Worm (Caenorhabditis elegans) whole organism, young adult: ENCODE data around the gene sre-40.
A peak's percentile ranks its signal among the peaks of the same experiment; 100 is the strongest.

Experiments
- B0019.2 ChIP-seq: fragments of 200-800 bp; sonication (Bioruptor generic); conservative IDR thresholded peaks from 2 replicates; pipeline ENCODE4 v1.3.6; 2022; ENCODE audit warnings: missing genetic modification reagents, missing genetic modification characterization, missing compliant biosample characterization
- F23B12.7 ChIP-seq: sonication (generic microtip); optimal IDR thresholded peaks from 2 replicates; lab custom pipeline; 2017; ENCODE audit warnings: missing genetic modification characterization, mild to moderate bottlenecking, missing compliant biosample characterization, antibody characterized with exemption, moderate library complexity; ENCODE audit not compliant: insufficient read depth
- F33H1.4 ChIP-seq: fragments of 200-800 bp; sonication (Bioruptor generic); IDR thresholded peaks from 2 replicates; pipeline ENCODE4 v1.3.6; 2022; ENCODE audit warnings: missing genetic modification reagents, missing genetic modification characterization, missing compliant biosample characterization
- F55B11.4 ChIP-seq: sonication (generic microtip); optimal IDR thresholded peaks from 2 replicates; lab custom pipeline; 2016; ENCODE audit warnings: missing compliant biosample characterization, missing genetic modification characterization, borderline replicate concordance; ENCODE audit not compliant: insufficient read depth
- F57C9.4 ChIP-seq: sonication (generic microtip); optimal IDR thresholded peaks from 2 replicates; lab custom pipeline; 2017; ENCODE audit warnings: mild to moderate bottlenecking, missing genetic modification characterization, missing compliant biosample characterization
- T07F8.4 ChIP-seq: sonication (generic microtip); optimal IDR thresholded peaks from 2 replicates; lab custom pipeline; 2016; ENCODE audit warnings: mild to moderate bottlenecking, missing genetic modification characterization, moderate library complexity, missing compliant biosample characterization
- T26A5.8 ChIP-seq: sonication (generic microtip); optimal IDR thresholded peaks from 2 replicates; lab custom pipeline; 2016; ENCODE audit warnings: missing genetic modification characterization, missing compliant biosample characterization
- Y53G8AR.9 ChIP-seq: fragments of 200-800 bp; sonication (Bioruptor generic); conservative IDR thresholded peaks from 2 replicates; pipeline ENCODE4 v1.3.6; 2022; ENCODE audit warnings: missing genetic modification reagents, missing genetic modification characterization, missing compliant biosample characterization
- Y56A3A.18 ChIP-seq: fragments of 200-800 bp; sonication (Bioruptor generic); IDR thresholded peaks from 2 replicates; pipeline ENCODE4 v1.3.6; 2022; ENCODE audit warnings: missing genetic modification reagents, missing genetic modification characterization, missing compliant biosample characterization
- Y79H2A.3 ChIP-seq: fragments of 200-800 bp; sonication (Bioruptor generic); conservative IDR thresholded peaks from 2 replicates; pipeline ENCODE4 v1.3.6; 2022; ENCODE audit warnings: missing genetic modification reagents, missing genetic modification characterization, missing compliant biosample characterization
- atf-7 ChIP-seq: sonication (generic microtip); optimal IDR thresholded peaks from 2 replicates; lab custom pipeline; 2017; ENCODE audit warnings: mild to moderate bottlenecking, missing genetic modification characterization, missing compliant biosample characterization
- attf-3 ChIP-seq: fragments of 200-800 bp; sonication (Bioruptor generic); conservative IDR thresholded peaks from 2 replicates; pipeline ENCODE4 v1.3.6; 2022; ENCODE audit warnings: missing genetic modification reagents, missing genetic modification characterization, missing compliant biosample characterization
- attf-6 ChIP-seq: fragments of 200-800 bp; sonication (Bioruptor generic); IDR thresholded peaks from 2 replicates; pipeline ENCODE4 v1.3.6; 2022; ENCODE audit warnings: missing genetic modification reagents, missing genetic modification characterization, missing compliant biosample characterization
- bed-1 ChIP-seq: fragments of 200-800 bp; sonication (Bioruptor generic); IDR thresholded peaks from 2 replicates; pipeline ENCODE4 v1.3.6; 2022; ENCODE audit warnings: missing genetic modification reagents, missing genetic modification characterization, missing compliant biosample characterization
- ceh-100 ChIP-seq: fragments of 200-800 bp; sonication (Bioruptor generic); IDR thresholded peaks from 2 replicates; pipeline ENCODE4 v1.3.6; 2022; ENCODE audit warnings: missing genetic modification reagents, missing genetic modification characterization, missing compliant biosample characterization
- ceh-27 ChIP-seq: fragments of 200-800 bp; sonication (Bioruptor generic); optimal IDR thresholded peaks from 2 replicates; lab custom pipeline; 2018; ENCODE audit warnings: mild to moderate bottlenecking, missing genetic modification characterization, moderate library complexity, missing compliant biosample characterization
- ceh-58 ChIP-seq: fragments of 200-800 bp; sonication (Bioruptor generic); IDR thresholded peaks from 2 replicates; pipeline ENCODE4 v1.3.6; 2022; ENCODE audit warnings: missing genetic modification characterization, missing compliant biosample characterization
- ceh-79 ChIP-seq: sonication (generic microtip); optimal IDR thresholded peaks from 2 replicates; lab custom pipeline; 2017; ENCODE audit warnings: mild to moderate bottlenecking, missing genetic modification characterization, missing compliant biosample characterization
- chd-7 ChIP-seq: sonication (generic microtip); optimal IDR thresholded peaks from 2 replicates; lab custom pipeline; 2016; ENCODE audit warnings: mild to moderate bottlenecking, missing genetic modification characterization, moderate library complexity, missing compliant biosample characterization
- die-1 ChIP-seq: sonication (generic microtip); optimal IDR thresholded peaks from 2 replicates; lab custom pipeline; 2016; ENCODE audit warnings: missing genotype, mild to moderate bottlenecking, missing genetic modification characterization, missing compliant biosample characterization
- egrh-3 ChIP-seq: fragments of 200-800 bp; sonication (Bioruptor generic); IDR thresholded peaks from 2 replicates; pipeline ENCODE4 v1.3.6; 2022; ENCODE audit warnings: missing genetic modification reagents, missing genetic modification characterization, missing compliant biosample characterization
- ekl-4 ChIP-seq: fragments of 200-800 bp; sonication (Bioruptor generic); IDR thresholded peaks from 2 replicates; pipeline ENCODE4 v1.3.6; 2022; ENCODE audit warnings: missing genetic modification reagents, missing genetic modification characterization, missing compliant biosample characterization
- ets-4 ChIP-seq: fragments of 200-800 bp; sonication (Bioruptor generic); optimal IDR thresholded peaks from 2 replicates; lab custom pipeline; 2018; ENCODE audit warnings: mild to moderate bottlenecking, missing genetic modification characterization, missing compliant biosample characterization
- gei-17 ChIP-seq: fragments of 200-800 bp; sonication (Bioruptor generic); optimal IDR thresholded peaks from 2 replicates; lab custom pipeline; 2018; ENCODE audit warnings: mild to moderate bottlenecking, missing genetic modification characterization, missing compliant biosample characterization
- him-1 ChIP-seq: sonication (generic microtip); optimal IDR thresholded peaks from 2 replicates; lab custom pipeline; 2016; ENCODE audit warnings: missing genotype, missing genetic modification reagents, missing genetic modification characterization, missing compliant biosample characterization
- hrde-1 ChIP-seq: sonication (generic microtip); optimal IDR thresholded peaks from 2 replicates; lab custom pipeline; 2016; ENCODE audit warnings: missing genetic modification characterization, mild to moderate bottlenecking, missing compliant biosample characterization, moderate library complexity, missing genotype, missing genetic modification reagents, borderline replicate concordance
- hsf-1 ChIP-seq: fragments of 200-800 bp; sonication (Bioruptor generic); IDR thresholded peaks from 2 replicates; pipeline ENCODE4 v1.3.6; 2022; ENCODE audit warnings: missing genetic modification reagents, missing genetic modification characterization, missing compliant biosample characterization
- lag-1 ChIP-seq: fragments of 200-800 bp; sonication (Bioruptor generic); IDR thresholded peaks from 2 replicates; pipeline ENCODE4 v1.3.6; 2022; ENCODE audit warnings: missing genetic modification reagents, missing genetic modification characterization, missing compliant biosample characterization
- lin-26 ChIP-seq: fragments of 200-800 bp; sonication (Bioruptor generic); IDR thresholded peaks from 2 replicates; pipeline ENCODE4 v1.3.6; 2022; ENCODE audit warnings: missing genetic modification reagents, missing genetic modification characterization, missing compliant biosample characterization
- lsy-27 ChIP-seq: sonication (generic microtip); optimal IDR thresholded peaks from 2 replicates; lab custom pipeline; 2017; ENCODE audit warnings: missing genetic modification characterization, mild to moderate bottlenecking, missing compliant biosample characterization, antibody characterized with exemption, missing genotype, borderline replicate concordance; ENCODE audit not compliant: insufficient read depth
- madf-3 ChIP-seq: fragments of 200-800 bp; sonication (Bioruptor generic); IDR thresholded peaks from 2 replicates; pipeline ENCODE4 v1.3.6; 2022; ENCODE audit warnings: missing genetic modification reagents, missing genetic modification characterization, missing compliant biosample characterization
- mcd-1 ChIP-seq: fragments of 200-800 bp; sonication (Bioruptor generic); IDR thresholded peaks from 2 replicates; pipeline ENCODE4 v1.3.6; 2022; ENCODE audit warnings: missing genetic modification reagents, missing genetic modification characterization, missing compliant biosample characterization
- mel-28 ChIP-seq: sonication (generic microtip); optimal IDR thresholded peaks from 2 replicates; lab custom pipeline; 2016; ENCODE audit warnings: borderline replicate concordance, mild to moderate bottlenecking, missing genetic modification characterization, missing compliant biosample characterization
- mes-4 ChIP-seq: sonication (generic microtip); optimal IDR thresholded peaks from 2 replicates; lab custom pipeline; 2016; ENCODE audit warnings: missing genotype, missing genetic modification characterization, missing compliant biosample characterization
- mxl-1 ChIP-seq: sonication (generic microtip); optimal IDR thresholded peaks from 2 replicates; lab custom pipeline; 2016; ENCODE audit warnings: missing genetic modification characterization, missing compliant biosample characterization
- nhr-27 ChIP-seq: fragments of 200-800 bp; sonication (Bioruptor generic); optimal IDR thresholded peaks from 2 replicates; lab custom pipeline; 2018; ENCODE audit warnings: mild to moderate bottlenecking, missing genetic modification characterization, moderate library complexity, missing compliant biosample characterization
- nhr-90 ChIP-seq: sonication (generic microtip); optimal IDR thresholded peaks from 2 replicates; lab custom pipeline; 2016; ENCODE audit warnings: missing genotype, mild to moderate bottlenecking, missing genetic modification characterization, missing compliant biosample characterization
- pbrm-1 ChIP-seq: fragments of 200-800 bp; sonication (Bioruptor generic); IDR thresholded peaks from 2 replicates; pipeline ENCODE4 v1.3.6; 2022; ENCODE audit warnings: missing genetic modification reagents, missing genetic modification characterization, missing compliant biosample characterization
- repo-1 ChIP-seq: sonication (generic microtip); optimal IDR thresholded peaks from 2 replicates; lab custom pipeline; 2017; ENCODE audit warnings: mild to moderate bottlenecking, missing genetic modification characterization, missing compliant biosample characterization
- rpc-1 ChIP-seq, 2 experiments: fragments of 150-350 bp in 1 of 2; sonication (generic microtip) in 1 of 2; optimal IDR thresholded peaks; 2 replicates each; lab custom pipeline; 2014 to 2018; ENCODE audit warnings: missing biosample characterization in 1 of 2, missing genetic modification characterization in 1 of 2, missing genetic modification reagents in 1 of 2, missing genotype in 1 of 2
- snpc-1.1 ChIP-seq: sonication (generic microtip); optimal IDR thresholded peaks from 2 replicates; lab custom pipeline; 2017; ENCODE audit warnings: missing genetic modification characterization, mild to moderate bottlenecking, missing compliant biosample characterization, antibody characterized with exemption, moderate library complexity, missing genotype, missing genetic modification reagents; ENCODE audit not compliant: insufficient read depth
- tlf-1 ChIP-seq: fragments of 200-800 bp; sonication (Bioruptor generic); optimal IDR thresholded peaks from 2 replicates; lab custom pipeline; 2018; ENCODE audit warnings: mild to moderate bottlenecking, missing genetic modification characterization, missing compliant biosample characterization
- xnd-1 ChIP-seq: sonication (generic microtip); optimal IDR thresholded peaks from 2 replicates; lab custom pipeline; 2016; ENCODE audit warnings: missing genotype, missing genetic modification reagents, missing genetic modification characterization, missing compliant biosample characterization
- ztf-25 ChIP-seq: fragments of 200-800 bp; sonication (Bioruptor generic); IDR thresholded peaks from 2 replicates; pipeline ENCODE4 v1.3.6; 2022; ENCODE audit warnings: missing genetic modification reagents, missing genetic modification characterization, missing compliant biosample characterization
- ztf-26 ChIP-seq: sonication (generic microtip); optimal IDR thresholded peaks from 2 replicates; lab custom pipeline; 2017; ENCODE audit warnings: missing genetic modification characterization, missing compliant biosample characterization
- ztf-6 ChIP-seq: fragments of 200-800 bp; sonication (Bioruptor generic); IDR thresholded peaks from 2 replicates; pipeline ENCODE4 v1.3.6; 2022; ENCODE audit warnings: missing genetic modification reagents, missing genetic modification characterization, missing compliant biosample characterization

The sre-40 gene

DNA sequence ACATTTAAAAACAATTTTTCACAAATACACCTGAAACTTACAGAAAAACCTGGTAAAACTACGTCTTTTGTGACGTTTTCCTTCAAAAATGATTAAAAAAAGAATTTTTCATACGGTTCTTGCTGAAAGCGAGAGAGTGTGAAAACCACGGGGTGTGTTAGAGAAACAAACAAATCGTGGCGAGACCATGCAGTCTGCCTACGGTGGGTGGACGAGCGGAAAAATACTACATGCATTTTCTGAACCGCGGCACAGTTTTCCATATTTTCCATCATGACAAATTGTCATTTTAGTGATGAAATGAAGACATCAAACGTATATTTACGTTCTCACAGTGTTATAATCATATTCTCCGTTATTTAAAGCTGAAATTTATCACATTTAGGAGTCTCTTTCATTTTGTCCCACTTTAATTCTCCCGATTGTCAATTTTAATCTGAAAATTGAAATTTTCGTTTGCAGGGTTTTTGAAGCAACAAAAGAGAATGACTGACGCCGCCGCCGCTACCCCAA, 22.8 kb upstream of the sre-40 start, which contains the start of the genes F10G7.9 and tsn-1 (continued):
- TF ChIP-seq nhr-27 (no peak), T07F8.4 (tag; lab: Kevin White, UChicago) (no peak), repo-1 (no peak), atf-7 (tag; lab: Kevin White, UChicago) (no peak), F57C9.4 (tag; lab: Kevin White, UChicago) (no peak), chd-7 (no peak), pbrm-1 (GFP tag; lab: Robert Waterston, UW) (peak; percentile 25; the same call in 1 of the 2 replicates)

DNA sequence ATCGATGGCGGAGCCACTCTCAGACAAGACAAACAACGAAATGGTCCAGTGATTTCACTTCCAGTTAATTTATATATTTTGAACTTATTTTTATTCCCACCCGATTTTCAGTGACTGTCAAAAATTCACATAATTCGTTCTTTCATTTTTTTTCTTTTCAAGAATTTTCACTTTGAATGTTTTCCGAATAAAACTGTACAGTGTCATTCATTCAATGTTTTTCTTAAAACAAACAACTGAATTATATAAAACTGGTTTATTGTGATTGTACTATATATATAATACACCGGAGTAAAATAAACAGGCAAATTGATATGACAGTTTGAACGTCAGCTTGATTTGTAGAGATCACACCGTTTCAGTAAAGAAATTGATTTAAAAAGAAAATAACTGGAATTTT, 19.4 kb upstream of the sre-40 start:
- TF ChIP-seq lsy-27 (tag; lab: Kevin White, UChicago) (no peak), bed-1 (GFP tag; lab: Robert Waterston, UW) (no peak), ets-4 (GFP tag; lab: Kevin White, UChicago) (no peak), lag-1 (GFP tag; lab: Robert Waterston, UW) (no peak), mcd-1 (GFP tag; lab: Robert Waterston, UW) (no peak), nhr-90 (tag; lab: Kevin White, UChicago) (no peak), F33H1.4 (GFP tag; lab: Robert Waterston, UW) (peak; percentile 36; the same call in 1 of the 2 replicates), B0019.2 (no peak), mxl-1 (no peak), snpc-1.1 (tag; lab: Kevin White, UChicago) (no peak), ceh-100 (GFP tag; lab: Robert Waterston, UW) (no peak; the same call in 1 of the 2 replicates), attf-6 (GFP tag; lab: Robert Waterston, UW) (peak; percentile 76), him-1 (peak; percentile 16), Y79H2A.3 (GFP tag; lab: Robert Waterston, UW) (peak; percentile 96), repo-1 (peak; percentile 53), ceh-27 (GFP tag; lab: Kevin White, UChicago) (no peak), mes-4 (tag; lab: Kevin White, UChicago) (peak; percentile 28), T26A5.8 (tag; lab: Kevin White, UChicago) (no peak), ztf-6 (GFP tag; lab: Robert Waterston, UW) (no peak), madf-3 (peak; percentile 76), xnd-1 (tag; lab: Kevin White, UChicago) (peak; percentile 13), ceh-79 (tag; lab: Kevin White, UChicago) (no peak), ztf-25 (no peak), hrde-1 (tag; lab: Kevin White, UChicago) (peak; percentile 92), rpc-1 (optimal IDR thresholded peaks at IDR 0.05; lab: Kevin White, UChicago) (no peak), rpc-1 (tag; optimal IDR thresholded peaks at IDR 0.05; lab: Kevin White, UChicago) (no peak), hsf-1 (peak; percentile 80), lin-26 (GFP tag; lab: Robert Waterston, UW) (peak; percentile 78), F55B11.4 (tag; lab: Kevin White, UChicago) (no peak), F23B12.7 (tag; lab: Kevin White, UChicago) (peak; percentile 19), tlf-1 (peak; percentile 64), egrh-3 (GFP tag; lab: Robert Waterston, UW) (no peak), attf-3 (GFP tag; lab: Robert Waterston, UW) (no peak), ceh-58 (GFP tag; lab: Robert Waterston, UW) (no peak), Y56A3A.18 (GFP tag; lab: Robert Waterston, UW) (no peak), mel-28 (tag; lab: Kevin White, UChicago) (no peak), die-1 (tag; lab: Kevin White, UChicago) (peak; percentile 10), gei-17 (GFP tag; lab: Kevin White, UChicago) (no peak), Y53G8AR.9 (GFP tag; lab: Robert Waterston, UW) (peak; percentile 83), ekl-4 (GFP tag; lab: Robert Waterston, UW) (peak; percentile 74), ztf-26 (tag; lab: Kevin White, UChicago) (no peak)
